Worm (Caenorhabditis elegans): ENCODE results near the gene C09F5.1.
A peak's percentile ranks its signal among the peaks of the same experiment; 100 is the strongest.

Gene C09F5.1

DNA sequence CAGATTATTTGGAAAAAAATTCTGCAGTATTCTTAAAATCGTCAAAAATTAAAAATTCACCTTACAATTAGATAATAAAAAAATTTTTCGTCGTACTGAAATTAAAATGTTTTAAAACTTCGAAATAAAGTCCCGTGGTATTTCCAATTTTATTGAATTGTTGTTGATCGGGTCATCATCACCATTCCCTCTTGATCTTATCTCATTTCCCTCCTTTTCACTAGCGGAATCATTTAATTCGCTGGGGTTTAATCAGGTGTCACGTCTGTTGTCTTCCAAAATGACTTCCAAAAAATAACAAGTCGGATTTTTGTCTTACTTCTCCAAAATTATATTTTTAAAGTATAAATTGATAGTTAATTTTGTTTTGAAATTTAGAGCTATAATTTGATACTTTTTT is 1.8 kb upstream of the C09F5.1 start:
- TF ChIP-seq hnd-1 (tag; optimal IDR thresholded peaks at IDR 0.05) (no peak), sea-1 (GFP tag; conservative IDR thresholded peaks at IDR 0.05) (no peak), hmbx-1 (tag; optimal IDR thresholded peaks at IDR 0.05) (no peak), pes-1 (GFP tag; IDR thresholded peaks at IDR 0.05) (no peak), tra-4 (tag; optimal IDR thresholded peaks at IDR 0.05) (no peak), F13C5.2 (tag; optimal IDR thresholded peaks at IDR 0.05) (no peak), tbx-11 (GFP tag; IDR thresholded peaks at IDR 0.05) (no peak), tbx-37 (GFP tag; conservative IDR thresholded peaks at IDR 0.05) (no peak), flt-1 (GFP tag; IDR thresholded peaks at IDR 0.05) (no peak), scrt-1 (GFP tag; IDR thresholded peaks at IDR 0.05) (no peak), ama-1 (optimal IDR thresholded peaks at IDR 0.05) (no peak), hmg-4 (GFP tag; optimal IDR thresholded peaks at IDR 0.05) (no peak), ceh-36 (tag; optimal IDR thresholded peaks at IDR 0.05) (no peak), aly-1 (tag; optimal IDR thresholded peaks at IDR 0.05) (no peak)

DNA sequence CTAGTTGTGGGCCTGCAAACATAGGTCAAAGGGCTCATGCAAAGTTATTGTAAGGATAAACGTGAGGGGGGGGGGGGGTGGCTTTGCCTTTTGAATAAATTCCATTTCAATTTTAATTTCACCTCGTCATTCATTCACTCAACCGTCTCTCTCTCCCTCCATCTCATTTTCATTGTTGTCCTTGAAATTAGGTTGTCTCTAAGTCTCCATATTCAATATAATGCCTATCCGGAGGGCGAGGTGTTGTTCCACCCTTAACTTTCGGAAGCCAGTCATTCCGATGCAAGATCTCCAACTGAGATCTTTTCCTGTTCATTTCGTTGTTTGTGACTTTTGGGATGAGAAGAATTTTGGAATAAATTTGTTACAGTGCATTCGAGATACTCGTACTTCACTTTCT is 1.3 kb upstream of the C09F5.1 start:
- peak; percentile 20 for TF ChIP-seq ceh-36 (tag; optimal IDR thresholded peaks at IDR 0.05)
- TF ChIP-seq pes-1 (GFP tag; IDR thresholded peaks at IDR 0.05), result no peak

ce11 chrIII:665173-665757 is 6.8 kb downstream of the C09F5.1 start, which contains the start of gene C09F5.3:
Gene C09F5.3, minus strand, starts transcription at chrIII:665266.
- TF ChIP-seq sea-1 (GFP tag; conservative IDR thresholded peaks at IDR 0.05) (no peak), scrt-1 (GFP tag; IDR thresholded peaks at IDR 0.05) (no peak), hmbx-1 (tag; optimal IDR thresholded peaks at IDR 0.05) (no peak), hnd-1 (tag; optimal IDR thresholded peaks at IDR 0.05) (no peak), tbx-11 (GFP tag; IDR thresholded peaks at IDR 0.05) (no peak), F13C5.2 (tag; optimal IDR thresholded peaks at IDR 0.05) (no peak), ets-7 (tag; optimal IDR thresholded peaks at IDR 0.05) (no peak), ceh-13 (GFP tag; optimal IDR thresholded peaks at IDR 0.05) (no peak)

ce11 chrIII:668303-668893 is 9.9 kb downstream of the C09F5.1 start, which contains the start of gene W02B3.3:
Gene W02B3.3, minus strand, starts transcription at chrIII:668433.
- TF ChIP-seq F13C5.2 (tag; optimal IDR thresholded peaks at IDR 0.05), result peak; percentile 8
- peak; percentile 46 for TF ChIP-seq hmg-4 (GFP tag; optimal IDR thresholded peaks at IDR 0.05)
- no peak for TF ChIP-seq tra-4 (tag; optimal IDR thresholded peaks at IDR 0.05)
- TF ChIP-seq sea-1 (GFP tag; conservative IDR thresholded peaks at IDR 0.05), result no peak

ce11 chrIII:670994-671393 is 12.5 kb downstream of the C09F5.1 start:
- TF ChIP-seq hmbx-1 (tag; optimal IDR thresholded peaks at IDR 0.05), result no peak

DNA sequence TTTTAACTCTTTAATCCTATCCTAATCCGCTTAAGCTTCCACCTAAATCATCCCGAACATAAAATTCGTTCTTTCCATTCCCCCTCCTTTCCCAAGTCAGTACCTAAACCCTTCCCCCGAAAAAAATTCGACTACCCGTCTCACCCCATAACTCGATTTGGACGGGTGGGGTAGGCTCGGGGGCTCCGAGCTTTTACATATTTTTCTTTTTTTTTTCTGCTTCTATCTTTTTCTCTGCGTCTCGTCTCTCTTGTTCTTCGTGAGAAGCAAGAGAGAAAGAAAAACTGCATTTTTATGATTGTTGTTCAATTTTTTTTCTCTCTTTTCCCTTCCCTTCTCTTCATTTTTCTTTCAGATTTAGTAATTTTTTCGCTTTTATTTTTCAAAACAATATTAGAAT is 16.9 kb downstream of the C09F5.1 start:
- no peak for TF ChIP-seq pes-1 (GFP tag; IDR thresholded peaks at IDR 0.05)
- TF ChIP-seq ama-1 (optimal IDR thresholded peaks at IDR 0.05), result no peak
- no peak for TF ChIP-seq ets-7 (tag; optimal IDR thresholded peaks at IDR 0.05)
- TF ChIP-seq flt-1 (GFP tag; IDR thresholded peaks at IDR 0.05), result no peak
- TF ChIP-seq tra-4 (tag; optimal IDR thresholded peaks at IDR 0.05), result no peak
- no peak for TF ChIP-seq scrt-1 (GFP tag; IDR thresholded peaks at IDR 0.05)
- no peak for TF ChIP-seq hmbx-1 (tag; optimal IDR thresholded peaks at IDR 0.05)
- TF ChIP-seq sea-1 (GFP tag; conservative IDR thresholded peaks at IDR 0.05), result no peak
- TF ChIP-seq tbx-11 (GFP tag; IDR thresholded peaks at IDR 0.05), result no peak
- TF ChIP-seq ceh-13 (GFP tag; optimal IDR thresholded peaks at IDR 0.05), result no peak
- TF ChIP-seq ceh-36 (tag; optimal IDR thresholded peaks at IDR 0.05), result no peak
- TF ChIP-seq tbx-37 (GFP tag; conservative IDR thresholded peaks at IDR 0.05), result no peak

DNA sequence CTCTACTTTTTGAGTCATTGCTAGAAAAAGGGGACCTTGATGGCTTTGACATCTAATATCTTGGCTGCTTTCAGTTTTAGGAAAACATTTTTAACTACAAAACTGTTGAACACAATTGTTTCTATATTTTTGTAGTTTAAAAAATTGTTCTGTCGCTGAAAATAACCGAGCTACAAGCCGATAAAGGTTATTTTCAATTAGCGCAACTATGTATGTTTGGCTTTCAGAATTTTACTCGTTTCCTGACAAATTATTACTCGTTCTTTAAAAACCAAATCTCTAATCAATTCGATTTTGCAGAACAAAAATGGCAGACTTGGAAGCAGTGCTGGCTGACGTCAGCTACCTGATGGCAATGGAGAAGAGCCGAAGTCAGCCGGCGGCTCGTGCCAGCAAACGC is 17.3 kb downstream of the C09F5.1 start, which contains the start of gene grk-2:
TSS of gene grk-2 (plus strand) at position 301 of the 400 bp plus-strand sequence.
- TF ChIP-seq hmg-4 (GFP tag; optimal IDR thresholded peaks at IDR 0.05) (no peak), ceh-36 (tag; optimal IDR thresholded peaks at IDR 0.05) (no peak), tra-4 (tag; optimal IDR thresholded peaks at IDR 0.05) (no peak), pes-1 (GFP tag; IDR thresholded peaks at IDR 0.05) (no peak), B0310.2 (tag; optimal IDR thresholded peaks at IDR 0.05) (no peak), tbx-37 (GFP tag; conservative IDR thresholded peaks at IDR 0.05) (no peak), ceh-13 (GFP tag; optimal IDR thresholded peaks at IDR 0.05) (no peak), sea-1 (GFP tag; conservative IDR thresholded peaks at IDR 0.05) (no peak), tbx-11 (GFP tag; IDR thresholded peaks at IDR 0.05) (no peak), ets-7 (tag; optimal IDR thresholded peaks at IDR 0.05) (no peak)

ce11 chrIII:683318-683717 is 24.8 kb downstream of the C09F5.1 start, which contains the start of gene W02B3.4:
Gene W02B3.4, minus strand, starts transcription at chrIII:683418.
- TF ChIP-seq pes-1 (GFP tag; IDR thresholded peaks at IDR 0.05), result no peak
- no peak for TF ChIP-seq scrt-1 (GFP tag; IDR thresholded peaks at IDR 0.05)
- TF ChIP-seq F13C5.2 (tag; optimal IDR thresholded peaks at IDR 0.05), result no peak
- no peak for TF ChIP-seq tbx-11 (GFP tag; IDR thresholded peaks at IDR 0.05)
- TF ChIP-seq hmg-4 (GFP tag; optimal IDR thresholded peaks at IDR 0.05), result no peak
- TF ChIP-seq ceh-13 (GFP tag; optimal IDR thresholded peaks at IDR 0.05), result no peak
- TF ChIP-seq ama-1 (optimal IDR thresholded peaks at IDR 0.05), result no peak
- TF ChIP-seq flt-1 (GFP tag; IDR thresholded peaks at IDR 0.05), result no peak
- no peak for TF ChIP-seq ets-7 (tag; optimal IDR thresholded peaks at IDR 0.05)
- no peak for TF ChIP-seq tbx-37 (GFP tag; conservative IDR thresholded peaks at IDR 0.05)
